Fruit fly (Drosophila melanogaster): ENCODE results near the gene Tengl2.
A peak's percentile ranks its signal among the peaks of the same experiment; 100 is the strongest.

Gene Tengl2

dm6 chr2L:2198613-2199432 is 40.4 kb downstream of the Tengl2 start:
- TF ChIP-seq Sin3A (optimal IDR thresholded peaks at IDR 0.05) (no peak), h (optimal IDR thresholded peaks at IDR 0.05) (no peak), ttk (optimal IDR thresholded peaks at IDR 0.05) (no peak), Myc (optimal IDR thresholded peaks at IDR 0.05) (no peak), psq (optimal IDR thresholded peaks at IDR 0.05) (no peak), insv (optimal IDR thresholded peaks at IDR 0.05) (no peak)

- TF ChIP-seq h (optimal IDR thresholded peaks at IDR 0.05) = no peak
- no peak for TF ChIP-seq Sin3A (optimal IDR thresholded peaks at IDR 0.05)
- TF ChIP-seq Myc (optimal IDR thresholded peaks at IDR 0.05) = no peak
- TF ChIP-seq insv (optimal IDR thresholded peaks at IDR 0.05) = no peak
- no peak for TF ChIP-seq psq (optimal IDR thresholded peaks at IDR 0.05)
- no peak for TF ChIP-seq ttk (optimal IDR thresholded peaks at IDR 0.05)
Observed at dm6 chr2L:2198119-2198494, 41.1 kb downstream of the Tengl2 start.

dm6 chr2L:2197475-2198118 is 41.6 kb downstream of the Tengl2 start, which contains the start of gene COX7AL2:
TSS of gene COX7AL2 (minus strand) at chr2L:2197912.
- TF ChIP-seq insv (optimal IDR thresholded peaks at IDR 0.05) (no peak), h (optimal IDR thresholded peaks at IDR 0.05) (no peak), Sin3A (optimal IDR thresholded peaks at IDR 0.05) (no peak), psq (optimal IDR thresholded peaks at IDR 0.05) (no peak), Myc (optimal IDR thresholded peaks at IDR 0.05) (no peak), ttk (optimal IDR thresholded peaks at IDR 0.05) (no peak)

dm6 chr2L:2196590-2197474 is 42.4 kb downstream of the Tengl2 start:
- TF ChIP-seq ttk (optimal IDR thresholded peaks at IDR 0.05) (no peak), h (optimal IDR thresholded peaks at IDR 0.05) (no peak), insv (optimal IDR thresholded peaks at IDR 0.05) (no peak), Myc (optimal IDR thresholded peaks at IDR 0.05) (no peak), psq (optimal IDR thresholded peaks at IDR 0.05) (no peak), Sin3A (optimal IDR thresholded peaks at IDR 0.05) (no peak)

- TF ChIP-seq h (optimal IDR thresholded peaks at IDR 0.05) = no peak
- TF ChIP-seq Myc (optimal IDR thresholded peaks at IDR 0.05) = no peak
- TF ChIP-seq Sin3A (optimal IDR thresholded peaks at IDR 0.05) = no peak
- TF ChIP-seq psq (optimal IDR thresholded peaks at IDR 0.05) = no peak
- no peak for TF ChIP-seq insv (optimal IDR thresholded peaks at IDR 0.05)
- TF ChIP-seq ttk (optimal IDR thresholded peaks at IDR 0.05) = no peak
Observed at dm6 chr2L:2195328-2195727, 43.9 kb downstream of the Tengl2 start.

- TF ChIP-seq ttk (optimal IDR thresholded peaks at IDR 0.05) (no peak), insv (optimal IDR thresholded peaks at IDR 0.05) (peak; percentile 22), h (optimal IDR thresholded peaks at IDR 0.05) (peak; percentile 32), psq (optimal IDR thresholded peaks at IDR 0.05) (no peak), Sin3A (optimal IDR thresholded peaks at IDR 0.05) (no peak), Myc (optimal IDR thresholded peaks at IDR 0.05) (no peak)
Observed at dm6 chr2L:2194305-2194828, 44.8 kb downstream of the Tengl2 start.

dm6 chr2L:2193357-2193780 is 45.8 kb downstream of the Tengl2 start:
- TF ChIP-seq psq (optimal IDR thresholded peaks at IDR 0.05) (no peak), insv (optimal IDR thresholded peaks at IDR 0.05) (no peak), Myc (optimal IDR thresholded peaks at IDR 0.05) (no peak), Sin3A (optimal IDR thresholded peaks at IDR 0.05) (no peak), ttk (optimal IDR thresholded peaks at IDR 0.05) (no peak), h (optimal IDR thresholded peaks at IDR 0.05) (no peak)

- TF ChIP-seq Myc (optimal IDR thresholded peaks at IDR 0.05) (no peak), Sin3A (optimal IDR thresholded peaks at IDR 0.05) (no peak), insv (optimal IDR thresholded peaks at IDR 0.05) (no peak), ttk (optimal IDR thresholded peaks at IDR 0.05) (no peak), h (optimal IDR thresholded peaks at IDR 0.05) (no peak), psq (optimal IDR thresholded peaks at IDR 0.05) (no peak)
Observed at dm6 chr2L:2192123-2192601, 47.0 kb downstream of the Tengl2 start, which contains the start of gene CG10874. TSS of gene CG10874 (minus strand) at chr2L:2192386.

- no peak for TF ChIP-seq ttk (optimal IDR thresholded peaks at IDR 0.05)
- TF ChIP-seq h (optimal IDR thresholded peaks at IDR 0.05) = no peak
- TF ChIP-seq psq (optimal IDR thresholded peaks at IDR 0.05) = no peak
- TF ChIP-seq insv (optimal IDR thresholded peaks at IDR 0.05) = no peak
- no peak for TF ChIP-seq Sin3A (optimal IDR thresholded peaks at IDR 0.05)
- TF ChIP-seq Myc (optimal IDR thresholded peaks at IDR 0.05) = no peak
Observed at dm6 chr2L:2191404-2191803, 47.8 kb downstream of the Tengl2 start.

- TF ChIP-seq Myc (optimal IDR thresholded peaks at IDR 0.05) (no peak), psq (optimal IDR thresholded peaks at IDR 0.05) (no peak), Sin3A (optimal IDR thresholded peaks at IDR 0.05) (no peak), ttk (optimal IDR thresholded peaks at IDR 0.05) (no peak), insv (optimal IDR thresholded peaks at IDR 0.05) (no peak), h (optimal IDR thresholded peaks at IDR 0.05) (no peak)
Observed at dm6 chr2L:2190684-2191083, 48.5 kb downstream of the Tengl2 start.

dm6 chr2L:2189100-2189499 is 50.1 kb downstream of the Tengl2 start:
- TF ChIP-seq ttk (optimal IDR thresholded peaks at IDR 0.05) = no peak
- no peak for TF ChIP-seq psq (optimal IDR thresholded peaks at IDR 0.05)
- no peak for TF ChIP-seq insv (optimal IDR thresholded peaks at IDR 0.05)
- no peak for TF ChIP-seq Myc (optimal IDR thresholded peaks at IDR 0.05)

Measured in Kc167 (cell line).